Fruit fly (Drosophila melanogaster): ENCODE results near the gene Edc3.
A peak's percentile ranks its signal among the peaks of the same experiment; 100 is the strongest.

Edc3 gene

DNA sequence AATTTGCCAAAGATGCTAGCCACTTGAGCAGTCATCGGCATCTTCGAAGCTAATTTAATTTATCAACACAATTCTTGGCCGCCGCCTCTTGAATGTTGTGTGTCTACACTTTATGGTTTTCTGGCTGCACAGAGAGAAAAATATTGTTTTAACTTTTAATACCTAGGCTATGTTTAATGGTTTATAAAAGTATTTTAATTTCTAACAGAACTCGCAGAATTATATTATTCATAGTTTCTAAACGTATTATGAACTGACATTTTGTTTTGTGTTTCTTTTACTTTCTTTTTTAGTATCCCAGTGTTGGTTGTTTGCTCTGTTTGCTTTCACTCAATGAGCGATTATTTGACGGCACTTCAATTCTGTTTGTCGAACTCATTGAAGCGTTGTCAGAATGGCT, 2.5 kb upstream of the Edc3 start:
- no peak for TF ChIP-seq Hr78 (GFP tag; optimal IDR thresholded peaks at IDR 0.05)
- TF ChIP-seq foxo (GFP tag; optimal IDR thresholded peaks at IDR 0.05) = peak in 1 of 2 experiments; percentile 26
- no peak for TF ChIP-seq brk (GFP tag; optimal IDR thresholded peaks at IDR 0.05)
- peak; percentile 21 for TF ChIP-seq rgr (GFP tag; optimal IDR thresholded peaks at IDR 0.05)

DNA sequence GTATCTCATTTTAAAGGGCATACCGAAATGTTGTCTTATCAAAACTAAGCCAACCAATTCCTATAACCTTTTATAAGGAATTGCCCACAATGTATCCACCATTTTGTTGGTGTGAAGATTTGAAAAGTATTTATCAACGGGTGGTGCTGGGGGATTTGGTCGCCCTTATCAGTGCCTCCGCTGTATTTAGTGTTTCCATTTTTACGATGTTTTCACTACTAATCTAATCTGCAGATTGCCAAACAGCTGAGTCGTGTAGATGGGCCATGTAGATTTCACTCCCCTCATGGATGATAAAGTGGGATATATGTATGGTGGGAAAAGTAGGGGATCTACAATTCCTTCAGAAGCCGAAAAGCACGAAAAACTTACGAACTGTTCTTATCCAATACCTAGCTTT, 1.7 kb upstream of the Edc3 start:
- TF ChIP-seq sage (GFP tag; optimal IDR thresholded peaks at IDR 0.05) (no peak), Rel (GFP tag; optimal IDR thresholded peaks at IDR 0.05) (no peak), Rel (tag; optimal IDR thresholded peaks at IDR 0.05) (peak; percentile 96)

DNA sequence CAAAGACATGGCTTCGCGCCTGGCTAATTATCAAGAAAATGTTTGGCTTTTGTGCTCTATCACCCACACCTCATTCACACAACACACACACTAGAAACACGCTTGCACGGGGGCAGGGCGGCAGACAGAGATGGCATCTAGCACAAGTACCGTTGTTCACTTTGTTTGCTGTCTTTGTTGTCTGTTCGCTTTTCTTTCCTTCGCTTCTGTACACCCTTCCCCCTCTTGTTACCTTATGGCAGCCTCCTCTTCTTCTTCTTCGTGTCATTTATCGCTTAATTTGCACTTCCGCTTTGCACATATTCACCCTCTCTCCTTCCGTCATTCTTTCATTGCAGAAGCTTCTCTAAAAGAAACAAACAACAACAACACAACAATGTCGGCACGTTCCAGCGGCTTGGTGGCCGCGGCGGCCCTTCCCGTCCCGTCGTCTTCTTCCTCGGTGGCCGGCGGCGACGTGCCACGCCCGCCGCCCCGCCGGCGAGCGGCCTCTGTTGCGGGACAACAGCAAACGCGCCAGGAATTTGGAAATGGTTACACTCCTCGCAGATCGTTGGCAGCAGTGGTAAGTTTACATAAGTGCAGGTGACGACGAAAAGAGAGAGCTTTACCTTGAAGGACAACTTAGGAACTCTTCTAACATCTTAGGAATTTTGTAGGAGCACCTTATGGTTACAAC, 949 bp upstream of the Edc3 start:
- TF ChIP-seq Vsx2 (GFP tag; optimal IDR thresholded peaks at IDR 0.05; ENCODE audit: partially characterized antibody) (peak; percentile 41), h (GFP tag; optimal IDR thresholded peaks at IDR 0.05) (no peak), CrebA (GFP tag; optimal IDR thresholded peaks at IDR 0.05; ENCODE audit: borderline replicate concordance) (no peak), Dfd (GFP tag; optimal IDR thresholded peaks at IDR 0.05) (peak; percentile 94), fru (GFP tag; optimal IDR thresholded peaks at IDR 0.05) (peak; percentile 18), psq (GFP tag; optimal IDR thresholded peaks at IDR 0.05) (peak; percentile 86)

DNA sequence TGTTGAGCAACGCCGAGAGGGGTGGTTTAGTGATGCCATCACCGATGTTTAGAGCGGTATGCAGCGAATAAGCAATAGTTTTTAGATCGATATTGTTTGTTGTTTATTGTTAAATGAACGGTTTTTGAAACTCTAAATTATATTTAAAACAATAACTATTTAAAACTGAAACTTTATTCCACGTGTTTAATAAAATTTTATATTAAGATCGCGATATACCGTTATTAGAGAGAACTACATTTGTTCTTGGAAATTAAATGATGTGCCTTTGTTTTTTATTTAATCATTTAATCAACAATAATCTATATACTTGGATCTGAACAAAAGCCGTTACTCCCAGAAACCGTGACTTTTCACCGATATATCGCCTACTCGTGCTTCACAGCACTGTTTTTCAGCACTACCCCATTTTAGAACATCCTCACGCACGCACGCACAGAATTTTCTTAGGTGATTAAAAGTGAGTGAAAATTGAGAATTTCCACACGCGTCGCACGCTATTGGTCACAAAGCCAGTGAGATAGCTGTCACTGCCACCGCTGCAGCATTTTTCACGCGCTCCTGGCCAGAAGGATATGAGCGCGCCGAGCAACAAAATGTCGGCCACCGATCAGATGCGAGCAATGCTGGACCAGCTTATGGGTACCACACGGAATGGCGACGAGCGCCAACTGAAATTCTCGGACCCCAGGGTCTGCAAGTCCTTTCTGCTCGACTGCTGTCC, 15.6 kb downstream of the Edc3 start, which contains the start of the genes U4-U6-60K and CG7564:
Gene U4-U6-60K (minus strand): TSS at position 20 of the 724 bp plus-strand sequence.
Gene CG7564 (plus strand): TSS at position 406 of the 724 bp plus-strand sequence.
- TF ChIP-seq HLH106 (tag; optimal IDR thresholded peaks at IDR 0.05) (peak; percentile 62), sv (GFP tag; optimal IDR thresholded peaks at IDR 0.05) (peak; percentile 73), dmrt93B (GFP tag; optimal IDR thresholded peaks at IDR 0.05) (peak; percentile 70), tai (GFP tag; optimal IDR thresholded peaks at IDR 0.05) (no peak), Myc (optimal IDR thresholded peaks at IDR 0.05) (peak; percentile 88), Rel (GFP tag; optimal IDR thresholded peaks at IDR 0.05) (no peak), Rel (tag; optimal IDR thresholded peaks at IDR 0.05) (no peak), lola (GFP tag; optimal IDR thresholded peaks at IDR 0.05) (no peak), Hr78 (GFP tag; optimal IDR thresholded peaks at IDR 0.05) (no peak), woc (GFP tag; optimal IDR thresholded peaks at IDR 0.05) (peak; percentile 78), OdsH (GFP tag; optimal IDR thresholded peaks at IDR 0.05) (peak; percentile 46), ey (GFP tag; optimal IDR thresholded peaks at IDR 0.05) (peak; percentile 44), dsf (GFP tag; optimal IDR thresholded peaks at IDR 0.05; ENCODE audit: borderline replicate concordance) (peak; percentile 74), psq (GFP tag; optimal IDR thresholded peaks at IDR 0.05) (peak; percentile 67), foxo (GFP tag; optimal IDR thresholded peaks at IDR 0.05) (peak in 1 of 2 experiments; percentile 74), Abd-B (GFP tag; optimal IDR thresholded peaks at IDR 0.05) (no peak), GATAd (GFP tag; optimal IDR thresholded peaks at IDR 0.05) (peak; percentile 46), CG9705 (GFP tag; optimal IDR thresholded peaks at IDR 0.05) (peak; percentile 59), Dfd (GFP tag; optimal IDR thresholded peaks at IDR 0.05) (no peak), brk (GFP tag; optimal IDR thresholded peaks at IDR 0.05) (no peak), CrebA (GFP tag; optimal IDR thresholded peaks at IDR 0.05; ENCODE audit: borderline replicate concordance) (no peak), Hr83 (GFP tag; optimal IDR thresholded peaks at IDR 0.05; ENCODE audit: poor library complexity, severe bottlenecking) (peak; percentile 52), pan (optimal IDR thresholded peaks at IDR 0.05) (no peak), Jra (GFP tag; optimal IDR thresholded peaks at IDR 0.05) (peak; percentile 69), br (GFP tag; optimal IDR thresholded peaks at IDR 0.05) (peak; percentile 45), dl (GFP tag; optimal IDR thresholded peaks at IDR 0.05; ENCODE audit: insufficient read depth in 1 of 2, partially characterized antibody in 2 of 2) (no peak), N (GFP tag; optimal IDR thresholded peaks at IDR 0.05) (no peak), Vsx2 (GFP tag; optimal IDR thresholded peaks at IDR 0.05; ENCODE audit: partially characterized antibody) (no peak), fru (GFP tag; optimal IDR thresholded peaks at IDR 0.05) (peak; percentile 40), h (GFP tag; optimal IDR thresholded peaks at IDR 0.05) (peak; percentile 69), rgr (GFP tag; optimal IDR thresholded peaks at IDR 0.05) (peak; percentile 79), Sp1 (GFP tag; optimal IDR thresholded peaks at IDR 0.05) (peak; percentile 61), Dif (GFP tag; optimal IDR thresholded peaks at IDR 0.05; ENCODE audit: partially characterized antibody) (no peak), usp (GFP tag; optimal IDR thresholded peaks at IDR 0.05) (no peak), CG32264 (GFP tag; optimal IDR thresholded peaks at IDR 0.05) (peak; percentile 57), Hnf4 (GFP tag; optimal IDR thresholded peaks at IDR 0.05) (no peak), jim (GFP tag; optimal IDR thresholded peaks at IDR 0.05) (no peak), Mio (GFP tag; optimal IDR thresholded peaks at IDR 0.05) (no peak), sage (GFP tag; optimal IDR thresholded peaks at IDR 0.05) (no peak)

Data from whole organism, wandering third instar larva.